Fruit fly (Drosophila melanogaster): ENCODE results near the gene Traf6.

Gene Traf6

DNA sequence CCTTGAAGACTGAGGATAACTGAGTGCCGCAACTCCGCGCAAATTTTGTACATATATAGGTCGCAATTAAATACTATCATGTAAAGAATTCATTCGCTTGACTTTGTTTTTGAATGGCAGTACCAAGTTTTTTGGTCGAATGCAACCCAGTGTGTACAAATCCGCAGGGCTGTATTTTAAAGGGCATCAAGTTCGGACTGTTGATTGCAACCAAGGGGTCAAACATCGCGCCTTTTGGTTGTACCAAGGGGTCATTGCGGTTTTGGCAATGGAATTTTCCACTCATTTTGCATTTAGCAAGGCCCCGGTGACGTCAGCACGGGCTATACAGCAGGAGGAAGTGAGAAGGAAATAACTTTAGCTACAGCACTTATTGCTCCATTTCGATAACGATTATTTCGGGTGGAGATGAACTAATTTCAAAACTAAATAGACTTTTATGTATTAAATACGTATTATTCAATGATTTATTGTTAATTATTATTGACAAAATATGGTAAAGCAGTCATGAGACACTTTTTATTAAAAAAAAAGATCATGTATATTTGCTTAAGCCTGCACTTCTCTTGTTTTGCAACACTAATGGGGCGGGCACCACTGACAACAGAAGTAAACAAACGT is 25.4 kb downstream of the Traf6 start, which contains the start of gene CG10958 (continued):
- no peak for TF ChIP-seq Met (GFP tag; optimal IDR thresholded peaks at IDR 0.05)
- no peak for TF ChIP-seq Blimp-1 (GFP tag; optimal IDR thresholded peaks at IDR 0.05)
- TF ChIP-seq Hr39 (GFP tag; optimal IDR thresholded peaks at IDR 0.05), result peak; percentile 28
- TF ChIP-seq CG34406 (GFP tag; optimal IDR thresholded peaks at IDR 0.05), result peak; percentile 60
- peak; percentile 90 for TF ChIP-seq fkh (GFP tag; optimal IDR thresholded peaks at IDR 0.05)
- TF ChIP-seq Eip78C (GFP tag), result peak; percentile 81
- peak; percentile 68 for TF ChIP-seq OdsH (GFP tag; optimal IDR thresholded peaks at IDR 0.05)
- peak; percentile 65 for TF ChIP-seq topi (GFP tag; optimal IDR thresholded peaks at IDR 0.05)
- TF ChIP-seq salr (GFP tag; optimal IDR thresholded peaks at IDR 0.05), result no peak
- peak; percentile 16 for TF ChIP-seq Sox15 (GFP tag; optimal IDR thresholded peaks at IDR 0.05)
- TF ChIP-seq CG6276 (GFP tag; optimal IDR thresholded peaks at IDR 0.05), result no peak
- TF ChIP-seq Smox (GFP tag; optimal IDR thresholded peaks at IDR 0.05), result no peak
- peak; percentile 74 for TF ChIP-seq achi (GFP tag; optimal IDR thresholded peaks at IDR 0.05)
- peak; percentile 66 for TF ChIP-seq acj6 (GFP tag; optimal IDR thresholded peaks at IDR 0.05)
- peak; percentile 42 for TF ChIP-seq Ets96B (tag; optimal IDR thresholded peaks at IDR 0.05)
- peak; percentile 52; the same call in 1 of the 2 replicates for TF ChIP-seq CG15336 (GFP tag; IDR thresholded peaks at IDR 0.05)
- TF ChIP-seq Eip75B (GFP tag; optimal IDR thresholded peaks at IDR 0.05), result peak; percentile 61
- TF ChIP-seq CG10669 (GFP tag; optimal IDR thresholded peaks at IDR 0.05), result no peak
- no peak; the same call in 1 of the 2 replicates for TF ChIP-seq CG11294 (GFP tag; IDR thresholded peaks at IDR 0.05)
- no peak for TF ChIP-seq dac (GFP tag; optimal IDR thresholded peaks at IDR 0.05)
- TF ChIP-seq Hr4 (GFP tag; optimal IDR thresholded peaks at IDR 0.05), result peak; percentile 39
- no peak for TF ChIP-seq CG11762 (GFP tag; optimal IDR thresholded peaks at IDR 0.05; ENCODE audit: insufficient read depth)
- TF ChIP-seq lz (GFP tag; optimal IDR thresholded peaks at IDR 0.05), result peak; percentile 61
- peak; percentile 48 for TF ChIP-seq eg (GFP tag; IDR thresholded peaks at IDR 0.05)
- TF ChIP-seq dsx (GFP tag; optimal IDR thresholded peaks at IDR 0.05; ENCODE audit: poor library complexity, severe bottlenecking), result no peak
- no peak for TF ChIP-seq CG7368 (GFP tag; optimal IDR thresholded peaks at IDR 0.05)
- TF ChIP-seq Ets21C (GFP tag; optimal IDR thresholded peaks at IDR 0.05), result peak; percentile 14
- peak; percentile 34 for TF ChIP-seq CG6854 (GFP tag; optimal IDR thresholded peaks at IDR 0.05)
- TF ChIP-seq Lpt (GFP tag; optimal IDR thresholded peaks at IDR 0.05), result peak; percentile 6
- TF ChIP-seq CG4318 (GFP tag; optimal IDR thresholded peaks at IDR 0.05), result no peak

- TF ChIP-seq Smox (GFP tag; optimal IDR thresholded peaks at IDR 0.05) (no peak), Eip78C (GFP tag) (peak; percentile 38), esn (GFP tag; optimal IDR thresholded peaks at IDR 0.05) (peak; percentile 13)
Measured at dm6 chrX:8129204-8129997, 27.8 kb downstream of the Traf6 start, which contains the start of gene CG2116. Gene CG2116, plus strand, starts transcription at chrX:8129812.

dm6 chrX:8128133-8128532 is 29.1 kb downstream of the Traf6 start:
- no peak for TF ChIP-seq Sox15 (GFP tag; optimal IDR thresholded peaks at IDR 0.05)
- no peak for TF ChIP-seq CG11294 (GFP tag; IDR thresholded peaks at IDR 0.05)
- TF ChIP-seq dac (GFP tag; optimal IDR thresholded peaks at IDR 0.05), result no peak
- no peak for TF ChIP-seq esn (GFP tag; optimal IDR thresholded peaks at IDR 0.05)
- TF ChIP-seq CG11902 (GFP tag; optimal IDR thresholded peaks at IDR 0.05), result no peak
- no peak for TF ChIP-seq fd85E (GFP tag; optimal IDR thresholded peaks at IDR 0.05)
- TF ChIP-seq achi (GFP tag; optimal IDR thresholded peaks at IDR 0.05), result no peak
- TF ChIP-seq dsx (GFP tag; optimal IDR thresholded peaks at IDR 0.05; ENCODE audit: poor library complexity, severe bottlenecking), result no peak
- TF ChIP-seq eg (GFP tag; IDR thresholded peaks at IDR 0.05), result no peak
- no peak for TF ChIP-seq CG10669 (GFP tag; optimal IDR thresholded peaks at IDR 0.05)
- TF ChIP-seq CG7368 (GFP tag; optimal IDR thresholded peaks at IDR 0.05), result no peak
- no peak for TF ChIP-seq Sox102F (GFP tag; optimal IDR thresholded peaks at IDR 0.05)
- no peak for TF ChIP-seq CG6808 (GFP tag; optimal IDR thresholded peaks at IDR 0.05)
- TF ChIP-seq spab (GFP tag; optimal IDR thresholded peaks at IDR 0.05), result no peak
